Fruit fly (Drosophila melanogaster): ENCODE measurements around the gene CG17746.
A peak's percentile ranks its signal among the peaks of the same experiment; 100 is the strongest.

CG17746 gene

dm6 chr3L:3266306-3266705, 26.9 kb upstream of the CG17746 start (continued):
- TF ChIP-seq vvl (GFP tag; IDR thresholded peaks at IDR 0.05) (peak; percentile 43; the same call in 1 of the 2 replicates), CG31388 (GFP tag; optimal IDR thresholded peaks at IDR 0.05) (no peak), kay (GFP tag; optimal IDR thresholded peaks at IDR 0.05) (no peak), bab2 (GFP tag; optimal IDR thresholded peaks at IDR 0.05) (no peak), CG31224 (GFP tag; IDR thresholded peaks at IDR 0.05) (no peak), prd (optimal IDR thresholded peaks at IDR 0.05) (no peak), prd (GFP tag; IDR thresholded peaks at IDR 0.05) (no peak), ci (GFP tag; IDR thresholded peaks at IDR 0.05) (no peak), Mes4 (GFP tag; optimal IDR thresholded peaks at IDR 0.05) (no peak), unc-4 (GFP tag; IDR thresholded peaks at IDR 0.05; ENCODE audit: partially characterized antibody) (no peak), abd-A (tag; optimal IDR thresholded peaks at IDR 0.05) (peak; percentile 50), chn (GFP tag; optimal IDR thresholded peaks at IDR 0.05) (no peak), Fer2 (tag; optimal IDR thresholded peaks at IDR 0.05) (no peak), grn (GFP tag; optimal IDR thresholded peaks at IDR 0.05) (peak; percentile 44), CG15073 (GFP tag; optimal IDR thresholded peaks at IDR 0.05) (no peak), trem (tag; optimal IDR thresholded peaks at IDR 0.05) (no peak), CG11093 (GFP tag; IDR thresholded peaks at IDR 0.05) (no peak), CG10543 (GFP tag; optimal IDR thresholded peaks at IDR 0.05) (peak; percentile 9), CG9215 (GFP tag; IDR thresholded peaks at IDR 0.05) (no peak), gsb (GFP tag; IDR thresholded peaks at IDR 0.05) (no peak), CG9797 (GFP tag; optimal IDR thresholded peaks at IDR 0.05) (no peak), CG17829 (tag; optimal IDR thresholded peaks at IDR 0.05) (no peak)

DNA sequence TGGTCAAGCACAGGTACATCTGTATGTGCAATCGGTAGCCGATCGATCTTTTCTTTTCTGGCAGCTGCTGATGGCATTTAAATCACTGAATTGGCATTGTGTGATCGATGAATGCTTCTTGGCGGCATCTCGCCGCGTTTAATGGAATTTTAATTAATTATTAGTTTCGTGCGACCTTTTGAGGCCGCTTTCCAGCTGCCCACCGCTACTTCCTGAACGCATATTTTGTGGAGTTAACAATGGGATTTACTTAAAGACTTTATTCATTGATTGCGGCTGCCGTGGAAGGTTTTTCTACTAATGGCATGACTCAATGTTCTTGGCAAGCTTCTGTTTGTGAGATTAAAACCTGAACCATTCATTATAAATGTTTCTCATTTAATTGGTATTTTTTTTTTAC, 22.3 kb upstream of the CG17746 start:
- TF ChIP-seq her (GFP tag; optimal IDR thresholded peaks at IDR 0.05) (no peak), vvl (GFP tag; IDR thresholded peaks at IDR 0.05) (0 out of 2 replicates have a peak, but pooled peaks have one; percentile 26), chinmo (GFP tag; IDR thresholded peaks at IDR 0.05; ENCODE audit: partially characterized antibody) (0 out of 4 replicates have a peak, but pooled peaks have one; percentile 54), Rfx (GFP tag; IDR thresholded peaks at IDR 0.05) (no peak), CG31441 (GFP tag; IDR thresholded peaks at IDR 0.05) (no peak), seq (GFP tag; IDR thresholded peaks at IDR 0.05) (no peak), D19A (tag; optimal IDR thresholded peaks at IDR 0.05) (no peak), Ptx1 (GFP tag; IDR thresholded peaks at IDR 0.05) (no peak), CG10267 (tag; optimal IDR thresholded peaks at IDR 0.05) (no peak), Eip74EF (GFP tag; optimal IDR thresholded peaks at IDR 0.05) (peak in 1 of 2 experiments; percentile 66), jumu (GFP tag; optimal IDR thresholded peaks at IDR 0.05) (no peak), oc (tag; optimal IDR thresholded peaks at IDR 0.05) (peak; percentile 1), CG4404 (GFP tag; IDR thresholded peaks at IDR 0.05) (no peak), sd (tag; optimal IDR thresholded peaks at IDR 0.05) (peak; percentile 46), Dll (GFP tag; IDR thresholded peaks at IDR 0.05; ENCODE audit: partially characterized antibody) (no peak), abd-A (tag; optimal IDR thresholded peaks at IDR 0.05) (peak; percentile 3)

DNA sequence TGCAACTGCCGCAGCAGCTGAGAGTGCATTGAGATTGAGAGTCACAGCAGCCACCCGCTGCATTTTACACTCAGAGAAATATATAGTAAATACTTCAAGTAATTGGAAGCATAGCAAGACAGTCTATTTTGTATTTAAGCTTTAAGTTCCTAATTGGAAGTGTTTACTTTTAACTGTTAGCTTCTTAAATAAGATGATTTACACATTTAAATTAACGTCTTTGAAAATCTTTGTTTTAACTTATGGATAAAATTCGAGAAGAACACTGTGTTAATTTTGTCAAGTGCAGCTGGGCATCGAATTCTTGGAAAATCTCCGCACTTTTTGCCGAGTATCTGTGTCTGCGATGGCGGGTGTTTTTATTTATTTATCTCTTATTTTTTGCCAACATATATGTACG, 20.3 kb upstream of the CG17746 start:
- TF ChIP-seq ab (GFP tag; optimal IDR thresholded peaks at IDR 0.05) (no peak), CG4820 (GFP tag; optimal IDR thresholded peaks at IDR 0.05) (no peak), Oli (tag; optimal IDR thresholded peaks at IDR 0.05) (no peak), CG32772 (GFP tag; IDR thresholded peaks at IDR 0.05) (no peak), CG17612 (GFP tag; IDR thresholded peaks at IDR 0.05) (no peak), bsh (GFP tag; optimal IDR thresholded peaks at IDR 0.05) (peak; percentile 24 to 73), prd (optimal IDR thresholded peaks at IDR 0.05) (no peak), prd (GFP tag; IDR thresholded peaks at IDR 0.05) (peak; percentile 50; the same call in 2 of the 3 replicates), ash1 (GFP tag; optimal IDR thresholded peaks at IDR 0.05) (no peak), CG8359 (GFP tag; optimal IDR thresholded peaks at IDR 0.05; ENCODE audit: borderline replicate concordance) (no peak), Hey (tag; optimal IDR thresholded peaks at IDR 0.05) (no peak), bowl (GFP tag; IDR thresholded peaks at IDR 0.05) (no peak), CG31224 (GFP tag; IDR thresholded peaks at IDR 0.05) (no peak), Doc2 (GFP tag; IDR thresholded peaks at IDR 0.05) (no peak), Ptx1 (GFP tag; IDR thresholded peaks at IDR 0.05) (0 out of 2 replicates have a peak, but pooled peaks have one; percentile 10), CG5953 (GFP tag; IDR thresholded peaks at IDR 0.05) (no peak), HLH54F (GFP tag; optimal IDR thresholded peaks at IDR 0.05) (no peak), CG11504 (tag; optimal IDR thresholded peaks at IDR 0.05) (peak; percentile 12), en (GFP tag; optimal IDR thresholded peaks at IDR 0.05) (no peak)

All from whole organism, embryonic.